Fruit fly (Drosophila melanogaster): Measurements from ENCODE around the gene Or22a.

Or22a gene

DNA sequence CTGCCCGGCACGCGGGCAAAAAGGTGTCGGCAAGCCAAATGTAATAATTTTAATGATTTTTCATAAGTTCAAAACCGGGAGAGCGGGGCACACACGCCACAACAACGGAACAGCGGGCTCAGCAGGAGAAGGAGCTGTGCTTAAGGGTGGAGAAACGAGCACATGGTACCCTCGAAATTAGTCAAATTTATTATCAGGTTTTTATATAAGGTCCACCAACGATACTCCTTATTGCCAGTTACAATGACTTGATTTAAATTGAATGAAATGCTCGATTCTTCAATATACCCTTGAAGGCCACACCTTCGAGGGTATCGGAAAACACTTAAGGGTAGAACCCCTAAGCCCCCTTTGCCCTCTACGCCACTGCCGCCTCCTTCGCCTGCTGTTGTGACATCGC is 46.9 kb upstream of the Or22a start (continued):
- TF ChIP-seq Sox15 (GFP tag; optimal IDR thresholded peaks at IDR 0.05) (peak; percentile 21), CG11294 (GFP tag; IDR thresholded peaks at IDR 0.05) (no peak), fd59A (GFP tag; optimal IDR thresholded peaks at IDR 0.05) (peak; percentile 39), ss (GFP tag; optimal IDR thresholded peaks at IDR 0.05) (peak in 1 of 2 experiments; percentile 23), Hr4 (GFP tag; optimal IDR thresholded peaks at IDR 0.05) (no peak), Eip78C (GFP tag) (peak; percentile 78), CG1621 (tag; optimal IDR thresholded peaks at IDR 0.05) (no peak), Ets21C (GFP tag; optimal IDR thresholded peaks at IDR 0.05) (peak; percentile 76), Hr39 (GFP tag; optimal IDR thresholded peaks at IDR 0.05) (peak; percentile 78), dac (GFP tag; optimal IDR thresholded peaks at IDR 0.05) (no peak), CG3919 (GFP tag; optimal IDR thresholded peaks at IDR 0.05) (peak; percentile 39), Eip75B (GFP tag; optimal IDR thresholded peaks at IDR 0.05) (peak; percentile 39), vri (GFP tag; optimal IDR thresholded peaks at IDR 0.05) (peak; percentile 68)

DNA sequence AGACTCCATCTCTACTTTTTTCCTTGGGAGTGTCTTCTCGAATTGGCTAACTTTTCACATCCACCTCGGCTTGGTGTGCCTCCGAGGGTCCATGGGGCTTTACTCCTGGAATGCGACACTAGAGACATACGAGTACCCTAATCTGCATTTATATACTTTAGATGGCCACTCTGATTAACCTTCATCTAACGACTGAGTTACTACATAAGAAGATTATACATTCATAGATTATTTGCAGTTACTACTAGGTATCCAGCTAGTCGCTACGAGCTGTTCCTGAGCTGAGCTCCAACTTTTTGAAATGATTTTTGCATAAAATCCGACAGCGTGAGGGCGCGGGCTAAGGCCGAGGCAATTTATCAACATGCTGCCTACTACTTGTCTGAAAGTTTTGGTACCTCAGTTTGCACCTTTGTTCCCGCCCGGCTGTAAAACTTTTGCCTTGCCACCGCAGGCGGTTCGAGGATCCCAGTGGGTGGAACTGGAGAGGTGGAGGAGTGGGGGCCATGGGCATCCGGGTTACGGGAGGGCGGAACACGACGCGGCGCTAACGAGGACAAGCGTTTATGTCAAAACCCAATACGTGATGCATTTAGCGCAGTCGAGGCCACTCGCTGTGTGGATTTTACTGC is 43.3 kb upstream of the Or22a start:
- TF ChIP-seq CG8632 (GFP tag; optimal IDR thresholded peaks at IDR 0.05) (peak; percentile 11), CG32006 (GFP tag; optimal IDR thresholded peaks at IDR 0.05) (peak; percentile 27), Eip75B (GFP tag; optimal IDR thresholded peaks at IDR 0.05) (no peak), CG11294 (GFP tag; IDR thresholded peaks at IDR 0.05) (no peak), CG7368 (GFP tag; optimal IDR thresholded peaks at IDR 0.05) (no peak), CG1621 (tag; optimal IDR thresholded peaks at IDR 0.05) (no peak), Blimp-1 (GFP tag; optimal IDR thresholded peaks at IDR 0.05) (no peak), salr (GFP tag; optimal IDR thresholded peaks at IDR 0.05) (no peak), spab (GFP tag; optimal IDR thresholded peaks at IDR 0.05) (no peak), pdm3 (GFP tag; optimal IDR thresholded peaks at IDR 0.05) (peak; percentile 25), CG16779 (tag; optimal IDR thresholded peaks at IDR 0.05) (no peak), achi (GFP tag; optimal IDR thresholded peaks at IDR 0.05) (peak; percentile 37), CG9139 (GFP tag; optimal IDR thresholded peaks at IDR 0.05) (no peak), net (GFP tag; optimal IDR thresholded peaks at IDR 0.05) (no peak), lz (GFP tag; optimal IDR thresholded peaks at IDR 0.05) (peak; percentile 44), CG6854 (GFP tag; optimal IDR thresholded peaks at IDR 0.05) (no peak), CG6808 (GFP tag; optimal IDR thresholded peaks at IDR 0.05) (no peak), CG6792 (GFP tag; optimal IDR thresholded peaks at IDR 0.05) (peak; percentile 14), OdsH (GFP tag; optimal IDR thresholded peaks at IDR 0.05) (peak; percentile 13), Lpt (GFP tag; optimal IDR thresholded peaks at IDR 0.05) (no peak), Sox15 (GFP tag; optimal IDR thresholded peaks at IDR 0.05) (no peak), Met (GFP tag; optimal IDR thresholded peaks at IDR 0.05) (peak; percentile 52), acj6 (GFP tag; optimal IDR thresholded peaks at IDR 0.05) (peak; percentile 10), topi (GFP tag; optimal IDR thresholded peaks at IDR 0.05) (peak; percentile 57), Hr38 (GFP tag; optimal IDR thresholded peaks at IDR 0.05) (no peak), Hr39 (GFP tag; optimal IDR thresholded peaks at IDR 0.05) (peak; percentile 23), Smox (GFP tag; optimal IDR thresholded peaks at IDR 0.05) (peak; percentile 3), CG31627 (GFP tag; optimal IDR thresholded peaks at IDR 0.05) (peak; percentile 27), CG10631 (GFP tag; optimal IDR thresholded peaks at IDR 0.05) (peak; percentile 18), Gug (GFP tag; IDR thresholded peaks at IDR 0.05) (no peak), Ets21C (GFP tag; optimal IDR thresholded peaks at IDR 0.05) (no peak), cyc (GFP tag; optimal IDR thresholded peaks at IDR 0.05) (no peak), Ets96B (tag; optimal IDR thresholded peaks at IDR 0.05) (peak; percentile 28), CG3032 (tag; optimal IDR thresholded peaks at IDR 0.05) (no peak), CG11902 (GFP tag; optimal IDR thresholded peaks at IDR 0.05) (no peak), Eip78C (GFP tag) (peak; percentile 62), CG6276 (GFP tag; optimal IDR thresholded peaks at IDR 0.05) (no peak), CG34406 (GFP tag; optimal IDR thresholded peaks at IDR 0.05) (no peak), ss (GFP tag; optimal IDR thresholded peaks at IDR 0.05) (no peak), CG3919 (GFP tag; optimal IDR thresholded peaks at IDR 0.05) (no peak), Sox102F (GFP tag; optimal IDR thresholded peaks at IDR 0.05) (peak; percentile 55), CG8119 (GFP tag; IDR thresholded peaks at IDR 0.05) (no peak), dac (GFP tag; optimal IDR thresholded peaks at IDR 0.05) (no peak), dsx (GFP tag; optimal IDR thresholded peaks at IDR 0.05; ENCODE audit: poor library complexity, severe bottlenecking) (no peak), Sox14 (GFP tag; optimal IDR thresholded peaks at IDR 0.05) (peak; percentile 31)
